Worm (Caenorhabditis elegans): ENCODE measurements around the gene rab-30.
A peak's percentile ranks its signal among the peaks of the same experiment; 100 is the strongest.

Gene rab-30

DNA sequence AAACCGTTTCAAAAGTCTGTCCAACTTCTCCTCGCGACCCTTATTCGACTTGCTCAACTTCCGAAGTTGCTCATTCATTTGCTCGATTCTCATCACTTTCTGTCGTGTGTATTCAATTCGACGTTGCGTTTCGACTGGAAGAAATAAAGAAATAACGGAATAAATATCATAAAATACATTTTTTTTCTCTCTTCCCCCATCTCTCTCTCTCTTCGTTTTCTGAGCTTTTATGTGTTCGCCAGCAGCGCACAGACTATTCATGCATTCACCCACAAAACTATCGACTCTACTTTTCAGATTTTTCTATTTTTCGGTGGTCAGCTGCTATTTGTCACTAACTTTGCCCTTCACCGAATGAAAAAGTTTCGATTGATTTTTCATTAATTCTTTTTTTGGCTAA, at the start of gene rab-30:
rab-30 (plus strand) TSS at position 301 of the 400 bp plus-strand sequence.
- no peak for TF ChIP-seq nhr-67 (tag; optimal IDR thresholded peaks at IDR 0.05)
- TF ChIP-seq unc-62 (GFP tag; optimal IDR thresholded peaks at IDR 0.05), result no peak

DNA sequence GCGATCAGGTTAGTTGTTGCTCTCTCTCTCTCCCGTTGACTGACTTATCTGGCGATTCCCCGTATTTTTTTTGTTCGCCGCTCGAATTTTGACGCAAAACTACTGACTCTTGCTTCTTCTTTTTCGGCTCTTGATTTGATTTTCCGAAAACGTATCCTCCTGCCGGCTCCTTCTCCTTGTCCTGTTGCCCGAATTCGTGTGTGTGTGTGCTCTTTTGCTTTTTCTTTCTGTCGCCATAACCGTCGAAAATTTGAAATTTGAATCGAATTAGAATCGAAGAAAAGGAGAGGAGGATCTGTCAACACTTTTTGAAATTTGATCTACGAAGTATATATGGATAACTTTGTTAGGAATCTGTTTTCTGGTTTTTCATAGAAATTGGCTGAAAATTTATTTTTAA, 47.8 kb upstream of the rab-30 start:
- TF ChIP-seq ztf-11 (tag; optimal IDR thresholded peaks at IDR 0.05) (no peak), fkh-10 (GFP tag; optimal IDR thresholded peaks at IDR 0.05) (peak; percentile 90)

DNA sequence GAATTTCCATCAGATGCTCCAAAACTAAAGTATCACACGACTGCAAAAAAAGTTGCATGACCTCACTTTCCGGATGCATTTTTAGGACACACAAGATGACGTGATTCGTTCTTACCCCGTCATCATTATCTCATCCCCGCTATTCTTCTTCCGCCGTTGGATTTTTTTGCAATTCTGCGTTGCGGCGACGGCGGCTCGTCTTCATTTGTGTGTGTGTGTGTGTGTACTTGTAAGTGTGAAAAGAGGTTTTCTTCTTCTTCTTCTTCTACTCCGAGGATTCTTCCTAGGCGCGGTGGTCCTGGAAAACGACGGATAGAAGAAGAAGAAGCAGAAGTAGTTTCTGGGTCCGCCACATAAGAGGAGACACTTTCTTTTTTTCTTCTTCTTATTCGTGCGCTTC, 44.6 kb upstream of the rab-30 start:
- no peak for TF ChIP-seq nhr-25 (tag; optimal IDR thresholded peaks at IDR 0.05)
- no peak for TF ChIP-seq nfya-1 (tag; optimal IDR thresholded peaks at IDR 0.05; ENCODE audit: insufficient read depth)
- no peak for TF ChIP-seq fkh-2 (tag; optimal IDR thresholded peaks at IDR 0.05)
- no peak for TF ChIP-seq ZK546.5 (tag; optimal IDR thresholded peaks at IDR 0.05)
- TF ChIP-seq unc-62 (GFP tag; optimal IDR thresholded peaks at IDR 0.05), result no peak
- no peak for TF ChIP-seq ceh-16 (tag; optimal IDR thresholded peaks at IDR 0.05)
- TF ChIP-seq mdl-1 (tag; optimal IDR thresholded peaks at IDR 0.05), result no peak

DNA sequence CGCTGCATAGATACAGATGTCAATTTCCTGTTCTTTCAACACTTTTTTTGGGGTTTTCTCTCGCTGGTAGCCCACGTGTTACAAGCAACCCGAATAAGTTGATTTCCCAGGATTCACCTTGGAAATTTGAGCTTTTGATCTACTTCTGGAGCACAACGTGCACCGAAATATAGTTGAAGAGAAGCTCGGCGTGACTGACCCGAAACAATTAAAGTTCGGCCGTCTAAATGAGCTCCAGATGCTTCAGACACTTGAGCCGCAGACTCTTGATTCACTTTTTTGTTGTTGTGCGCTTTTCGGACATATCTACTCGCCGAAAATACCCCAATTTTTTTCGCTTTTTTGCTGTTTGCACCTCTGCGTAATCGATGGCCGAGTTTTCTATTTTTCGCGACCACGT, 41.5 kb upstream of the rab-30 start:
- TF ChIP-seq zag-1 (tag; optimal IDR thresholded peaks at IDR 0.05), result no peak
- TF ChIP-seq pqm-1 (tag; optimal IDR thresholded peaks at IDR 0.05), result no peak
- TF ChIP-seq mdl-1 (tag; optimal IDR thresholded peaks at IDR 0.05), result no peak
- TF ChIP-seq elt-3 (tag; optimal IDR thresholded peaks at IDR 0.05), result no peak
- no peak for TF ChIP-seq fkh-10 (GFP tag; optimal IDR thresholded peaks at IDR 0.05)
- TF ChIP-seq nhr-43 (tag; optimal IDR thresholded peaks at IDR 0.05; ENCODE audit: poor library complexity, severe bottlenecking), result no peak
- no peak for TF ChIP-seq egl-27 (tag; optimal IDR thresholded peaks at IDR 0.05)

DNA sequence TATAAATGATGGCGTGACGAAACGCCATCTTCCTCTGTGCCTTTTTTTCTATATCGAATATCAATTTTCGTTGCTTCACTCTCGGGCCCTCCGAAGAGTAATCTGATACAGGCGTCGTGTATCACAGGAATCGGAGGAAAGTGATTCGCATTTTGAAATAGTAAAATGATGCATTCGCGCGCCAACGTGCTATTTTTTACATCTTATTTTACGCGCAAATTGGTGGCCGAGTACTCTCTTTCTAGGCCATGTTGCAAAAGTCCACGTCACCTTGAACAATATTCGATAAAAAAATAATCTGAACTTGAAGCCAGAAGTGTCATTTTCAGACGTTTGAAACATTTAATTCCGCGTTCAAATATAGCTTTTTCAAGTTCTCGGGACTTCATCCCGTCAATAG, 40.8 kb upstream of the rab-30 start:
- TF ChIP-seq hmg-11 (tag; optimal IDR thresholded peaks at IDR 0.05), result no peak
- no peak for TF ChIP-seq lin-15B (tag; optimal IDR thresholded peaks at IDR 0.05)
- no peak for TF ChIP-seq nhr-43 (tag; optimal IDR thresholded peaks at IDR 0.05; ENCODE audit: poor library complexity, severe bottlenecking)
- TF ChIP-seq nhr-12 (tag; optimal IDR thresholded peaks at IDR 0.05), result no peak
- TF ChIP-seq elt-3 (tag; optimal IDR thresholded peaks at IDR 0.05), result no peak
- no peak for TF ChIP-seq mdl-1 (tag; optimal IDR thresholded peaks at IDR 0.05)
- no peak for TF ChIP-seq pha-4 (tag; optimal IDR thresholded peaks at IDR 0.05)
- TF ChIP-seq sea-2 (GFP tag; optimal IDR thresholded peaks at IDR 0.05), result no peak
- TF ChIP-seq lsy-12 (tag; optimal IDR thresholded peaks at IDR 0.05), result no peak
- TF ChIP-seq fos-1 (tag; optimal IDR thresholded peaks at IDR 0.05), result no peak
- TF ChIP-seq ZK546.5 (tag; optimal IDR thresholded peaks at IDR 0.05), result no peak
- TF ChIP-seq fkh-2 (tag; optimal IDR thresholded peaks at IDR 0.05), result no peak
- no peak for TF ChIP-seq daf-12 (tag; optimal IDR thresholded peaks at IDR 0.05)
- TF ChIP-seq nhr-23 (tag; optimal IDR thresholded peaks at IDR 0.05), result no peak
- no peak for TF ChIP-seq ceh-16 (tag; optimal IDR thresholded peaks at IDR 0.05)
- no peak for TF ChIP-seq elt-1 (tag; optimal IDR thresholded peaks at IDR 0.05)

DNA sequence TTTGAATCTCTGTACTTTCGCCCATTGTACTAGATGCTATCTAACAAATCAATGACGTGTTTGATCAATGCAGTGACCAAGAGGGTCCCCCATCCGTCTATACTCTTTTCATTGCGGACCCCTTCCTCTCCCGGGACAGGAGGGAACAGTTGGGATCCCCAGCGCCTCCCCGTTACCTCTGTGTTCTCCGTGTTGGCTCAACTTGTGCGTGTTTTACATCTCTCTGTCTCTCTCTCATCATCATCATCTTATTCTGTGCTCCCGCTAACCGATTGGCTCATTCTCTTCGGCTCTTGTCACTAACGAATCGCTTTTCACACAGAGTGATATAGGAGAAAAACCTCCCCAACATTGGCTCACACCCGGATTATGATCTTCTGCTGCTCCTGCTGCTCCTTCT, 39.9 kb upstream of the rab-30 start, which contains the start of gene unc-49:
unc-49 (plus strand) TSS at position 240 of the 400 bp plus-strand sequence.
- no peak for TF ChIP-seq nhr-23 (tag; optimal IDR thresholded peaks at IDR 0.05)
- peak; percentile 33 for TF ChIP-seq egl-5 (tag; optimal IDR thresholded peaks at IDR 0.05)
- peak; percentile 43 for TF ChIP-seq nfya-1 (tag; optimal IDR thresholded peaks at IDR 0.05; ENCODE audit: insufficient read depth)

DNA sequence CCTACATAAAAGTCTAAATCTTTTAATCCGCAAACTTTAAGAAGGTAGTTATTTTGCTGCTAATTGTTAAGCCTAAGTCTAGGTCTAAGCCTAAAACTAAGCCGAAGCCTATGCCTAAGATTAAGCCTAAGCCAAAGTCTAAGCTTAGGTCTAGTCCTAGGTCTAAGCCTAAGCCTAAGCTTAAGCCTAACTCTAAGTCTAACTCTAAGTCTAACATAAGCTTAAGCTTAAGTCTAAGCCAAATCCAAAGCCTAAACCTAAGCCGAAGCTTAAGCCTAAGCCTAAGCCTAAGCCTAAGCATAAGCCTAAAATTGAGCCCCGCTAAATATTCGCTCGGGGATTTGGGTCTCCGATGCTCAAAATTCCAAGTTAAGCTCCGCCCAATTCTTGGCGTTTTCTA, 39.2 kb upstream of the rab-30 start:
- TF ChIP-seq fkh-10 (GFP tag; optimal IDR thresholded peaks at IDR 0.05) (no peak), fkh-2 (tag; optimal IDR thresholded peaks at IDR 0.05) (no peak), nhr-237 (tag; optimal IDR thresholded peaks at IDR 0.05) (no peak), fos-1 (tag; optimal IDR thresholded peaks at IDR 0.05) (no peak), eor-1 (tag; optimal IDR thresholded peaks at IDR 0.05) (no peak), ztf-4 (tag; optimal IDR thresholded peaks at IDR 0.05) (no peak), pha-4 (tag; optimal IDR thresholded peaks at IDR 0.05) (no peak), nhr-67 (tag; optimal IDR thresholded peaks at IDR 0.05) (no peak), hmg-11 (tag; optimal IDR thresholded peaks at IDR 0.05) (no peak), egl-27 (tag; optimal IDR thresholded peaks at IDR 0.05) (no peak), sea-2 (GFP tag; optimal IDR thresholded peaks at IDR 0.05) (no peak), aly-2 (tag; optimal IDR thresholded peaks at IDR 0.05) (no peak), skn-1 (tag; optimal IDR thresholded peaks at IDR 0.05) (no peak), elt-3 (tag; optimal IDR thresholded peaks at IDR 0.05) (no peak), ceh-16 (tag; optimal IDR thresholded peaks at IDR 0.05) (no peak), ceh-9 (tag; optimal IDR thresholded peaks at IDR 0.05) (no peak), nhr-28 (tag; optimal IDR thresholded peaks at IDR 0.05) (no peak), tbx-2 (tag; optimal IDR thresholded peaks at IDR 0.05) (no peak)
